Worm (Caenorhabditis elegans) whole organism, late embryonic: ENCODE results near the gene F28A12.3.

Experiments used
- K02D7.2 ChIP-seq: sonication (generic microtip); optimal IDR thresholded peaks from 2 replicates; lab custom pipeline; 2017; ENCODE audit warnings: mild to moderate bottlenecking, missing genetic modification characterization, missing compliant biosample characterization
- K09A11.1 ChIP-seq: sonication (generic microtip); optimal IDR thresholded peaks from 2 replicates; lab custom pipeline; 2017; ENCODE audit warnings: antibody characterized with exemption, mild to moderate bottlenecking, missing genetic modification characterization, missing compliant biosample characterization; ENCODE audit not compliant: insufficient read depth
- ama-1 ChIP-seq: fragments of 150-350 bp; optimal IDR thresholded peaks from 2 replicates; lab custom pipeline; 2014
- ceh-18 ChIP-seq: sonication (generic microtip); optimal IDR thresholded peaks from 2 replicates; lab custom pipeline; 2016; ENCODE audit warnings: missing genetic modification characterization, missing compliant biosample characterization
- ceh-22 ChIP-seq: sonication (generic microtip); optimal IDR thresholded peaks from 2 replicates; lab custom pipeline; 2017; ENCODE audit warnings: missing biosample characterization, missing genetic modification characterization
- ceh-24 ChIP-seq: sonication (generic microtip); optimal IDR thresholded peaks from 2 replicates; lab custom pipeline; 2016; ENCODE audit warnings: mild to moderate bottlenecking, missing genetic modification characterization, missing compliant biosample characterization
- ceh-34 ChIP-seq: sonication (generic microtip); optimal IDR thresholded peaks from 2 replicates; lab custom pipeline; 2016; ENCODE audit warnings: mild to moderate bottlenecking, missing genetic modification characterization, missing compliant biosample characterization
- ceh-6 ChIP-seq: fragments of 200-800 bp; sonication (Bioruptor generic); optimal IDR thresholded peaks from 2 replicates; lab custom pipeline; 2018; ENCODE audit warnings: mild to moderate bottlenecking, missing genetic modification characterization, missing compliant biosample characterization
- ceh-9 ChIP-seq: sonication (generic microtip); optimal IDR thresholded peaks from 2 replicates; lab custom pipeline; 2016; ENCODE audit warnings: mild to moderate bottlenecking, missing genetic modification characterization, inconsistent platforms, missing compliant biosample characterization
- dmd-4 ChIP-seq: sonication (generic microtip); optimal IDR thresholded peaks from 2 replicates; lab custom pipeline; 2016; ENCODE audit warnings: borderline replicate concordance, missing genetic modification characterization, missing compliant biosample characterization
- dve-1 ChIP-seq: sonication (generic microtip); optimal IDR thresholded peaks from 2 replicates; lab custom pipeline; 2017; ENCODE audit warnings: antibody characterized with exemption, mild to moderate bottlenecking, missing genetic modification characterization, missing compliant biosample characterization
- elt-2 ChIP-seq: sonication (generic microtip); optimal IDR thresholded peaks from 2 replicates; lab custom pipeline; 2016; ENCODE audit warnings: missing genetic modification reagents, missing genetic modification characterization, missing compliant biosample characterization
- fkh-10 ChIP-seq: fragments of 150-350 bp; optimal IDR thresholded peaks from 2 replicates; lab custom pipeline; 2014; ENCODE audit warnings: missing biosample characterization, missing genetic modification reagents, missing genetic modification characterization
- gmeb-2 ChIP-seq: sonication (generic microtip); optimal IDR thresholded peaks from 2 replicates; lab custom pipeline; 2016; ENCODE audit warnings: missing genetic modification characterization, inconsistent platforms, missing compliant biosample characterization
- hlh-30 ChIP-seq: sonication (generic microtip); optimal IDR thresholded peaks from 2 replicates; lab custom pipeline; 2017; ENCODE audit warnings: antibody characterized with exemption, missing genetic modification characterization, missing compliant biosample characterization; ENCODE audit not compliant: insufficient read depth
- hlh-8 ChIP-seq: sonication (generic microtip); optimal IDR thresholded peaks from 2 replicates; lab custom pipeline; 2016; ENCODE audit warnings: missing genotype, missing genetic modification characterization, missing compliant biosample characterization
- mec-3 ChIP-seq: sonication (generic microtip); optimal IDR thresholded peaks from 2 replicates; lab custom pipeline; 2016; ENCODE audit warnings: borderline replicate concordance, missing genetic modification characterization, missing compliant biosample characterization
- nhr-232 ChIP-seq: sonication (generic microtip); optimal IDR thresholded peaks from 2 replicates; lab custom pipeline; 2016; ENCODE audit warnings: missing genetic modification characterization, missing compliant biosample characterization
- pag-3 ChIP-seq: sonication (generic microtip); optimal IDR thresholded peaks from 2 replicates; lab custom pipeline; 2016; ENCODE audit warnings: missing compliant biosample characterization, missing genetic modification characterization, borderline replicate concordance
- pax-1 ChIP-seq: fragments of 150-350 bp; optimal IDR thresholded peaks from 2 replicates; lab custom pipeline; 2014; ENCODE audit warnings: missing biosample characterization, missing genetic modification characterization
- pha-2 ChIP-seq: sonication (generic microtip); optimal IDR thresholded peaks from 2 replicates; lab custom pipeline; 2017; ENCODE audit warnings: mild to moderate bottlenecking, missing genetic modification characterization, missing compliant biosample characterization
- pha-4 ChIP-seq: fragments of 150-350 bp; optimal IDR thresholded peaks from 2 replicates; lab custom pipeline; 2018; ENCODE audit warnings: missing biosample characterization, missing genetic modification reagents, missing genetic modification characterization
- pqm-1 ChIP-seq: sonication (generic microtip); optimal IDR thresholded peaks from 2 replicates; lab custom pipeline; 2016; ENCODE audit warnings: missing genetic modification characterization, missing compliant biosample characterization
- pros-1 ChIP-seq: fragments of 150-350 bp; optimal IDR thresholded peaks from 2 replicates; lab custom pipeline; 2014; ENCODE audit warnings: missing biosample characterization, missing genetic modification reagents, missing genetic modification characterization
- rnt-1 ChIP-seq: sonication (generic microtip); optimal IDR thresholded peaks from 2 replicates; lab custom pipeline; 2016; ENCODE audit warnings: missing genetic modification characterization, missing compliant biosample characterization
- sdc-2 ChIP-seq: sonication (generic microtip); optimal IDR thresholded peaks from 2 replicates; lab custom pipeline; 2016; ENCODE audit warnings: missing genotype, missing genetic modification characterization, missing compliant biosample characterization
- tbx-2 ChIP-seq: sonication (generic microtip); optimal IDR thresholded peaks from 2 replicates; lab custom pipeline; 2016; ENCODE audit warnings: missing genetic modification characterization, missing compliant biosample characterization
- tbx-7 ChIP-seq: sonication (generic microtip); optimal IDR thresholded peaks from 2 replicates; lab custom pipeline; 2016; ENCODE audit warnings: missing genotype, missing genetic modification characterization, missing compliant biosample characterization
- unc-55 ChIP-seq: sonication (generic microtip); optimal IDR thresholded peaks from 2 replicates; lab custom pipeline; 2017; ENCODE audit warnings: missing biosample characterization, missing genetic modification reagents, missing genetic modification characterization

F28A12.3 gene

ce11 chrV:8665765-8666164 lies 24.6 kb upstream of the F28A12.3 start, which contains the start of gene ZC190.4:
Gene ZC190.4 (plus strand): TSS chrV:8666065.
- no peak for TF ChIP-seq dve-1 (tag; lab: Kevin White, UChicago)
- no peak for TF ChIP-seq ceh-9 (tag; lab: Kevin White, UChicago)
- TF ChIP-seq ceh-24 (tag; lab: Kevin White, UChicago), result no peak
- no peak for TF ChIP-seq nhr-232 (tag; lab: Kevin White, UChicago)
- TF ChIP-seq K02D7.2, result no peak
- no peak for TF ChIP-seq pax-1 (tag; lab: Kevin White, UChicago)
- TF ChIP-seq K09A11.1 (tag; lab: Kevin White, UChicago), result no peak
- no peak for TF ChIP-seq ceh-6 (GFP tag; lab: Kevin White, UChicago)
- TF ChIP-seq, all 69 proteins: peak for 0

- no peak for TF ChIP-seq K02D7.2
- no peak for TF ChIP-seq ceh-22 (tag; lab: Kevin White, UChicago)
- TF ChIP-seq pag-3 (tag; lab: Kevin White, UChicago), result no peak
- TF ChIP-seq sdc-2 (tag; lab: Kevin White, UChicago), result no peak
- no peak for TF ChIP-seq fkh-10 (GFP tag; lab: Kevin White, UChicago)
- TF ChIP-seq dmd-4 (tag; lab: Kevin White, UChicago), result peak; percentile 13
Measured at ce11 chrV:8663023-8663422, 21.9 kb upstream of the F28A12.3 start.

DNA sequence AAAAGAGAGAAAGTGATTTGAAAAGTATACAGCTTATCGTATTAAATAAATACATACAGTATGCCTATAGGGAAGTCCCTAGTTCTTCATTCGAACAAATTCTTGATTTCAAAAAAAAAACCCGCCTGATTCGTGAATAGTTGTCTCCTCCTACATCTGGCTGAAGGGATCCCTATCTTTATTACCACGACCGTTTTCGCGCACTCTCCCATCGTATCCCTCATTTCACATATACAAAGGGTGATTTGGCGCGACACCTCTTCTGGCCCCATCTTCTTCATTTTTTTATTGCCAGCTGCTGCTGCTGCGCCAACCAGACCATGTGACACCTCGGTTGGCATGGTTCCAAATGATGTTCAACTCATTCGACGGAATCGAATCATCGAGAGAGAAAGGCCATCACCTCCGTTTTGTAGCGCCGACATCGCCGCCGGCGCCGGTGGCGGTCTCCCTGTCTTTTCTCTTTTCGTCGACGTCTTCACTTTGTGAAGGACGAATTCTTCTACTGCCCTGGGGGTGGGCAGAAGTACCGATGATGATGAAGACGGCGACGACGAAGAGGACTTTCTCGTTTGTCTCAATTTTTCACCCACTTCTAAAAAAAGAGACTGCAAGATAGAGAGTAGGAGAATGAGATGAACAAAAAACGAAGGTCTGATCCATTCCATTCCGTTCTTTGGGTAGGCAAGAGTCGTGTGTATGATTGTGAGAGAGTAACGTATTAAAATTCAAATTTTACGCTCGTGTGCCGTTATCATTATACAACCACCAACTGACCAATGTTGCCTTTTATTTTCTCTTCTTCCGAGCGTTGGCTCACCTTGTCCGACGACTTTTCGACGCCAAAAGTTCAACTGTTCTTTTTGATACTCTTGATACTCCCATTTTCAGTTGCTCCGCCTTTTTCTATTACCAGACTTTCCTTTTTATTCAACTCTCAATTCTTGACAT lies 21.2 kb upstream of the F28A12.3 start:
- peak; percentile 9 for TF ChIP-seq tbx-2 (tag; lab: Kevin White, UChicago)
- peak; percentile 7 for TF ChIP-seq hlh-30 (tag; lab: Kevin White, UChicago)
- no peak for TF ChIP-seq mec-3

DNA sequence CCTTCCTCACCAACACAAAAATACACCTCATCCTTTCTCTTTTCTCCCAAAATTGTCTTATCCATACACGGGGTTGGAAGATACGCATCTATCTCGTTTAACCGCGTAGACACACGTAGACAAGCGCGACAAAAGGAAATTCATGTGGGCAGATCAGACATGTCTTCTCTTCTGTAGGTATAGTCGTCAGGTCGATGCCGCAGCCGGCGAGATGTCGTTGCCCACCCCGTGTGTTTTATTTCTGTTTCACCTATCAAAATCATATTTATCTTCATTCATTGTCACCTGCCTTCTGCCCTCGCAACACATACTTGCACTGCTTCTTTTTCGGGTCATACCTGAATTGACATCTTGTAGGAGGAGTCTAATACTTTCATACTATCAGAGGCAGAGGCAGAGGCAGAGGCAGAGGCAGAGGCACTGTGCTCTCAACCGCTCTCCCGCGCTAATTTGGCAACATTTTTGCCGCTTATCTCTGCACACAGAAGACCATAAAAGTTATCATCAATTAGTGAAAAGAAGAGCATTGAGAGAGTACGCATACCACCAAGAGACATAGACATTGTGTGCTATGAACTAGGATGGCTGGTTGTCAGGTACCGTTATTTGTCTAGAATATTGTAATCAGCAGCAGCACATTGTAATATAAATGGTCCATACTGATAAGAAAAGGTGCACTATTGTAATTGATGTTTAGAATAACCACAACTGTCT lies 20.2 kb upstream of the F28A12.3 start:
- TF ChIP-seq ceh-34 (tag; lab: Kevin White, UChicago) (no peak), pqm-1 (tag; lab: Kevin White, UChicago) (peak; percentile 37), elt-2 (peak; percentile 98), rnt-1 (tag; lab: Kevin White, UChicago) (peak; percentile 22)

- peak; percentile 20 for TF ChIP-seq rnt-1 (tag; lab: Kevin White, UChicago)
- TF ChIP-seq ceh-9 (tag; lab: Kevin White, UChicago), result no peak
Measured at ce11 chrV:8660475-8660874, 19.3 kb upstream of the F28A12.3 start.

DNA sequence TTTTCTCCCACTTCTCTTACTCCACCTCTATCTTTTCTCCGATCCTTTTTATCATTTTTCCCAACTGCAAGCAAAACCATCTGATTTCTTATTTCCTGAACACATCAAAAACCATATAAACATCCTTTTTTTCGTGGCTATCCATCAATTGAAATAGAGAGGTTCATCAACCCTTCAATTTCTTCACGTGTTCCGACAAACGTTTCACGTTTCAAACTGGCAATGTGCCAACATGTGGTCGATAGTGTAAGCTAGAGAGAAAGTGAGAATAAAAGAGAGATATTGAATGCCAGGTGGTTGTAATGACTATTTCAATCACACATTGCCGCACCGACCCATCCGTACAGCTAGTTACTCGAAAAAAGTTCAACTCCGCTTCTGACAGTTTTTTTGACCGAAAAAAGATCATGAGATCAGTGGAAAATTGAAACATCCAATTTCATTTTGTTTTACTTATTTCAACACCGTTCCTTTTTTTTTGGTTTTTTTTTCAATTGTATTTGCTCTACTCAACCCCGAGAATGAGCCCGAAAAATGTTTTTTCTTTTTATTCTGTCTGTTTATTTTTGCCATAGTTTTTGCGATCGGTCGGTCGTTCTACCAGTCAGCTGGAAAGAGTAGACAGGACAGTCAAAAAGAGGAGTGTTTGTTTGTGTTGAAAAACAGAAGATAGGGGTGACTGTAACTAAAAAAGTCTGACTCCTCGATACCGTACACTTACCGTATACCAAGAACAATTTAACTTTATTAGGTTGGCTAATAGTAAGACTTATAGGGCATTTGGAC lies 17.6 kb upstream of the F28A12.3 start:
- TF ChIP-seq ama-1 (no peak), gmeb-2 (tag; lab: Kevin White, UChicago) (no peak), unc-55 (peak; percentile 37), hlh-8 (tag; lab: Kevin White, UChicago) (peak; percentile 34), rnt-1 (tag; lab: Kevin White, UChicago) (peak; percentile 56), pros-1 (tag; lab: Kevin White, UChicago) (no peak), ceh-18 (peak; percentile 49), pha-4 (tag; lab: Kevin White, UChicago) (no peak), pha-2 (tag; lab: Kevin White, UChicago) (no peak), tbx-7 (tag; lab: Kevin White, UChicago) (no peak), ceh-6 (GFP tag; lab: Kevin White, UChicago) (no peak)
